Fruit fly (Drosophila melanogaster) whole organism, embryonic: ENCODE results near the gene CG33543.

Source experiments
- Asciz ChIP-seq: fragments of 200-800 bp; sonication (Bioruptor generic); optimal IDR thresholded peaks from 2 replicates; lab custom pipeline; 2017; ENCODE audit warnings: missing biosample characterization, mild to moderate bottlenecking, missing genetic modification characterization, missing genetic modification reagents
- Bgb ChIP-seq: fragments of 200-800 bp; sonication (Bioruptor generic); IDR thresholded peaks from 2 replicates; pipeline ENCODE4 v1.3.6; 2022; ENCODE audit warnings: missing biosample characterization, missing genetic modification characterization; ENCODE audit not compliant: partially characterized antibody
- CG10431 ChIP-seq: fragments of 200-800 bp; sonication (Bioruptor generic); optimal IDR thresholded peaks from 3 replicates; lab custom pipeline; 2018; ENCODE audit warnings: missing biosample characterization, mild to moderate bottlenecking, missing genetic modification characterization
- CG10979 ChIP-seq: fragments of 200-800 bp; sonication (Bioruptor generic); optimal IDR thresholded peaks from 2 replicates; lab custom pipeline; 2018; ENCODE audit warnings: missing biosample characterization, mild to moderate bottlenecking, missing genetic modification characterization, moderate library complexity
- CG14050 ChIP-seq: fragments of 200-800 bp; sonication (Bioruptor generic); IDR thresholded peaks from 3 replicates; pipeline ENCODE4 v1.3.6; 2022; ENCODE audit warnings: missing biosample characterization, missing genetic modification characterization
- CG14441 ChIP-seq: fragments of 200-800 bp; sonication (Bioruptor generic); IDR thresholded peaks from 2 replicates; pipeline ENCODE4 v1.3.6; 2022; ENCODE audit warnings: missing biosample characterization, missing genetic modification characterization
- CG14965 ChIP-seq: fragments of 200-800 bp; sonication (Bioruptor generic); optimal IDR thresholded peaks from 2 replicates; lab custom pipeline; 2016; ENCODE audit warnings: missing biosample characterization, missing genetic modification characterization, borderline replicate concordance
- CG15514 ChIP-seq: fragments of 200-800 bp; sonication (Bioruptor generic); optimal IDR thresholded peaks from 3 replicates; lab custom pipeline; 2017; ENCODE audit warnings: missing biosample characterization, missing genetic modification characterization, mild to moderate bottlenecking, moderate library complexity, missing genetic modification reagents
- CG17829 ChIP-seq: fragments of 200-800 bp; optimal IDR thresholded peaks from 2 replicates; lab custom pipeline; 2019; ENCODE audit warnings: missing biosample characterization, mild to moderate bottlenecking, missing genetic modification characterization, moderate library complexity
- CG30403 ChIP-seq: fragments of 200-800 bp; sonication (Bioruptor generic); optimal IDR thresholded peaks from 3 replicates; lab custom pipeline; 2016; ENCODE audit warnings: missing biosample characterization, missing genetic modification characterization
- CG42726 ChIP-seq: fragments of 200-800 bp; sonication (Bioruptor generic); IDR thresholded peaks from 2 replicates; pipeline ENCODE4 v1.3.6; 2022; ENCODE audit warnings: missing biosample characterization, missing genetic modification characterization; ENCODE audit not compliant: partially characterized antibody
- CG4617 ChIP-seq: fragments of 200-800 bp; sonication (Bioruptor generic); optimal IDR thresholded peaks from 3 replicates; lab custom pipeline; 2016; ENCODE audit warnings: missing biosample characterization, missing genetic modification characterization, borderline replicate concordance
- CG4730 ChIP-seq: fragments of 200-800 bp; sonication (Bioruptor generic); IDR thresholded peaks from 2 replicates; pipeline ENCODE4 v1.3.6; 2022; ENCODE audit warnings: missing biosample characterization, missing genetic modification characterization
- CG7963 ChIP-seq: fragments of 200-800 bp; sonication (Bioruptor generic); IDR thresholded peaks from 3 replicates; pipeline ENCODE4 v1.3.6; 2022; ENCODE audit warnings: missing biosample characterization, missing genetic modification characterization; ENCODE audit not compliant: partially characterized antibody
- CG8290 ChIP-seq, 3 experiments: fragments of 200-800 bp; sonication (Bioruptor generic); optimal IDR thresholded peaks; 2 replicates each; lab custom pipeline; 2016 to 2019; ENCODE audit warnings: missing biosample characterization in 3 of 3, missing genetic modification characterization in 3 of 3, mild to moderate bottlenecking in 2 of 3, moderate library complexity in 1 of 3
- CG8388 ChIP-seq: fragments of 200-800 bp; sonication (Bioruptor generic); optimal IDR thresholded peaks from 2 replicates; lab custom pipeline; 2019; ENCODE audit warnings: missing biosample characterization, mild to moderate bottlenecking, missing genetic modification characterization, moderate library complexity
- CoRest ChIP-seq: fragments of 200-800 bp; sonication (Bioruptor generic); optimal IDR thresholded peaks from 3 replicates; lab custom pipeline; 2018; ENCODE audit warnings: missing biosample characterization, mild to moderate bottlenecking, missing genetic modification characterization, moderate library complexity
- D ChIP-seq, 2 experiments: fragments of 200-800 bp in 1 of 2; fragments of >200 bp in 1 of 2; sonication (Bioruptor generic) in 1 of 2; optimal IDR thresholded peaks; 2 replicates in 1 of 2; 3 replicates in 1 of 2; lab custom pipeline; 2017; ENCODE audit warnings: mild to moderate bottlenecking in 1 of 2, missing biosample characterization in 1 of 2, missing genetic modification characterization in 1 of 2, missing genetic modification reagents in 1 of 2
- Dll ChIP-seq: fragments of 200-800 bp; sonication (Bioruptor generic); IDR thresholded peaks from 4 replicates; pipeline ENCODE4 v1.3.6; 2022; ENCODE audit warnings: missing biosample characterization, missing genetic modification characterization; ENCODE audit not compliant: partially characterized antibody
- Dp ChIP-seq: fragments of 200-800 bp; sonication (Bioruptor generic); optimal IDR thresholded peaks from 2 replicates; lab custom pipeline; 2018; ENCODE audit warnings: missing biosample characterization, mild to moderate bottlenecking, missing genetic modification characterization, moderate library complexity
- Gsc ChIP-seq: fragments of 200-800 bp; sonication (Bioruptor generic); IDR thresholded peaks from 2 replicates; pipeline ENCODE4 v1.3.6; 2022; ENCODE audit warnings: missing biosample characterization, missing genetic modification characterization
- Hand ChIP-seq: fragments of 200-800 bp; sonication (Bioruptor generic); optimal IDR thresholded peaks from 2 replicates; lab custom pipeline; 2017; ENCODE audit warnings: mild to moderate bottlenecking, missing biosample characterization, missing genetic modification reagents, missing genetic modification characterization
- HmgZ ChIP-seq: fragments of 200-800 bp; sonication (Bioruptor generic); optimal IDR thresholded peaks from 2 replicates; lab custom pipeline; 2018; ENCODE audit warnings: missing biosample characterization, mild to moderate bottlenecking, missing genetic modification characterization
- MESR4 ChIP-seq: fragments of 200-800 bp; sonication (Bioruptor generic); optimal IDR thresholded peaks from 2 replicates; lab custom pipeline; 2018; ENCODE audit warnings: missing biosample characterization, mild to moderate bottlenecking, missing genetic modification characterization, moderate library complexity
- Med ChIP-seq: fragments of 200-800 bp; sonication (Bioruptor generic); peaks from one replicate; lab custom pipeline; 2016; ENCODE audit warnings: missing biosample characterization, missing genetic modification characterization, mild to moderate bottlenecking, inconsistent platforms, moderate library complexity
- Opbp ChIP-seq: fragments of 200-800 bp; sonication (Bioruptor generic); IDR thresholded peaks from 3 replicates; pipeline ENCODE4 v1.3.6; 2022; ENCODE audit warnings: missing biosample characterization, missing genetic modification characterization; ENCODE audit not compliant: partially characterized antibody
- Sry-δ ChIP-seq: fragments of 200-800 bp; sonication (Bioruptor generic); optimal IDR thresholded peaks from 2 replicates; lab custom pipeline; 2016; ENCODE audit warnings: missing biosample characterization, missing genetic modification characterization
- amos ChIP-seq: fragments of 200-800 bp; sonication (Bioruptor generic); IDR thresholded peaks from 2 replicates; pipeline ENCODE4 v1.3.6; 2022; ENCODE audit warnings: missing biosample characterization, missing genetic modification characterization; ENCODE audit not compliant: partially characterized antibody
- bab2 ChIP-seq: fragments of 200-800 bp; sonication (Bioruptor generic); optimal IDR thresholded peaks from 2 replicates; lab custom pipeline; 2016; ENCODE audit warnings: missing biosample characterization, missing genetic modification characterization
- btn ChIP-seq: fragments of 200-800 bp; sonication (Bioruptor generic); optimal IDR thresholded peaks from 2 replicates; lab custom pipeline; 2016; ENCODE audit warnings: missing biosample characterization, missing genetic modification characterization
- disco-r ChIP-seq: fragments of 200-800 bp; sonication (Bioruptor generic); optimal IDR thresholded peaks from 2 replicates; lab custom pipeline; 2016; ENCODE audit warnings: missing biosample characterization, missing genetic modification characterization
- exex ChIP-seq: fragments of 200-800 bp; sonication (Bioruptor generic); optimal IDR thresholded peaks from 4 replicates; lab custom pipeline; 2018; ENCODE audit warnings: missing biosample characterization, mild to moderate bottlenecking, missing genetic modification characterization, moderate library complexity
- hbn ChIP-seq: fragments of 200-800 bp; sonication (Bioruptor generic); IDR thresholded peaks from 2 replicates; pipeline ENCODE4 v1.3.6; 2022; ENCODE audit warnings: missing biosample characterization, missing genetic modification characterization; ENCODE audit not compliant: partially characterized antibody
- mam ChIP-seq: fragments of 200-800 bp; sonication (Bioruptor generic); optimal IDR thresholded peaks from 3 replicates; lab custom pipeline; 2016; ENCODE audit warnings: missing biosample characterization, missing genetic modification characterization
- pan ChIP-seq, 4 experiments: fragments of >200 bp in 3 of 4; fragments of 200-800 bp in 1 of 4; sonication (Bioruptor generic) in 1 of 4; optimal IDR thresholded peaks in 3 of 4; IDR thresholded peaks in 1 of 4; 2 replicates each; pipeline versions ENCODE4 v1.3.6 to Lab custom; 2017 to 2022; ENCODE audit warnings: missing biosample characterization in 2 of 4, missing genetic modification characterization in 2 of 4, mixed read lengths in 1 of 4
- phol ChIP-seq: fragments of 200-800 bp; sonication (Bioruptor generic); optimal IDR thresholded peaks from 3 replicates; lab custom pipeline; 2018; ENCODE audit warnings: missing biosample characterization, mild to moderate bottlenecking, missing genetic modification characterization, moderate library complexity
- pnt ChIP-seq: fragments of 200-800 bp; sonication (Bioruptor generic); optimal IDR thresholded peaks from 3 replicates; lab custom pipeline; 2016; ENCODE audit warnings: missing biosample characterization, missing genetic modification characterization
- row ChIP-seq: fragments of 200-800 bp; sonication (Bioruptor generic); IDR thresholded peaks from 3 replicates; pipeline ENCODE4 v1.3.6; 2022; ENCODE audit warnings: missing biosample characterization, missing genetic modification characterization
- salm ChIP-seq: fragments of 200-800 bp; sonication (Bioruptor generic); optimal IDR thresholded peaks from 2 replicates; lab custom pipeline; 2018; ENCODE audit warnings: missing biosample characterization, mild to moderate bottlenecking, missing genetic modification characterization
- shn ChIP-seq: fragments of 200-800 bp; sonication (Bioruptor generic); optimal IDR thresholded peaks from 3 replicates; lab custom pipeline; 2016; ENCODE audit warnings: missing biosample characterization, missing genetic modification characterization
- stwl ChIP-seq: fragments of 200-800 bp; sonication (Bioruptor generic); optimal IDR thresholded peaks from 3 replicates; lab custom pipeline; 2018; ENCODE audit warnings: missing biosample characterization, mild to moderate bottlenecking, missing genetic modification characterization, moderate library complexity
- tna ChIP-seq: fragments of 200-800 bp; sonication (Bioruptor generic); IDR thresholded peaks from 2 replicates; pipeline ENCODE4 v1.3.6; 2022; ENCODE audit warnings: missing biosample characterization, missing genetic modification characterization; ENCODE audit not compliant: partially characterized antibody
- trh ChIP-seq: fragments of 200-800 bp; sonication (Bioruptor generic); optimal IDR thresholded peaks from 2 replicates; lab custom pipeline; 2016; ENCODE audit warnings: missing biosample characterization, missing genetic modification characterization
- ttk ChIP-seq: fragments of 200-800 bp; sonication (Bioruptor generic); IDR thresholded peaks from 2 replicates; pipeline ENCODE4 v2.1.2; 2022; ENCODE audit warnings: missing biosample characterization, missing genetic modification characterization
- zen2 ChIP-seq: fragments of 200-800 bp; sonication (Bioruptor generic); IDR thresholded peaks from 3 replicates; pipeline ENCODE4 v1.3.6; 2022; ENCODE audit warnings: missing biosample characterization, missing genetic modification characterization; ENCODE audit not compliant: partially characterized antibody

Gene CG33543

DNA sequence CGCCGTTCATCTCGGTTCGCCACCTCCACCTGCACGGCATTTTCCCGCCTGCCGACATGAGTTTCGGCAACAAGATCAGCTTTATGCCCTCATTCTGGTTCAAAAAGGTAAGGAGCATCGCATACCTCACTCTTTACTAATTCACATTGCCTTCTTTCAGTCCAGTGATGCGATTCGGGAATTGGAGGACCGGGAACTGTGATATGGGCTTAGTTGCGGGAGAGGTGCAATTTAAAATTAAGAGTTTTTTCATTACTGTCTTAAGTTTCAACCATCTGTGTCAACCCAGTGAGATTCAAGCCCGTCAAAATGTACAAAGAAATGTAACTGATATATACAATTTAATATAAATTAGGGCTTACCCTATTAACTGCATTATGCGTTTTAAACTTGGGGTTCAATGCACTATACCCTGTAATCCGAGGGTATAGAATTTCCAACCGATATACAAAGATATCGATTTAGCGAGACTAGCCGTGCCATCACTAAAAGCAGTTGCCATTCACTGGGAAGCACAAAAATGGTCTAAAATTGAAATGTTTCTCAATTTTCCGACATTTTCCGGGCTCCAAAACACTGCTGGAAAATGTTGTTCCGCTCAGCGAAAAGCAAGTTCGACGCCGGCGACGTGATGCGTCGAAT, 24.3 kb downstream of the CG33543 start, which contains the start of gene CG7289 (continued):
- TF ChIP-seq CG42726 (0 out of 2 replicates have a peak, but pooled peaks have one; percentile 20), amos (GFP tag; lab: Robert Waterston, UW) (peak; percentile 64), HmgZ (peak; percentile 22), CG14050 (GFP tag; lab: Robert Waterston, UW) (no peak), btn (no peak), CG10431 (no peak), CG4617 (GFP tag; lab: Kevin White, UChicago) (peak; percentile 94), CG30403 (GFP tag; lab: Kevin White, UChicago) (peak; percentile 6), phol (tag; lab: Kevin White, UChicago) (peak; percentile 15), CoRest (tag; lab: Kevin White, UChicago) (peak; percentile 15), CG4730 (no peak), exex (tag; lab: Kevin White, UChicago) (no peak), mam (GFP tag; lab: Kevin White, UChicago) (peak; percentile 12), CG17829 (tag; lab: Kevin White, UChicago) (peak; percentile 18), CG8290 (GFP tag; optimal IDR thresholded peaks at IDR 0.05; lab: Kevin White, UChicago) (no peak), CG8290 (tag; optimal IDR thresholded peaks at IDR 0.05; lab: Kevin White, UChicago) (peak in 1 of 2 experiments; percentile 35), Hand (no peak), row (peak; percentile 70), CG14441 (GFP tag; lab: Robert Waterston, UW) (peak; percentile 30; the same call in 1 of the 2 replicates), Med (GFP tag; lab: Kevin White, UChicago) (peak; percentile 42), Sry-δ (GFP tag; lab: Kevin White, UChicago) (peak; percentile 85), salm (tag; lab: Kevin White, UChicago) (no peak), MESR4 (GFP tag; lab: Kevin White, UChicago) (peak; percentile 53), bab2 (GFP tag; lab: Kevin White, UChicago) (no peak), Dll (GFP tag; lab: Robert Waterston, UW) (peak; percentile 61), hbn (peak; percentile 38; the same call in 1 of the 2 replicates), shn (GFP tag; lab: Kevin White, UChicago) (no peak), Dp (GFP tag; lab: Kevin White, UChicago) (peak; percentile 28), CG7963 (peak; percentile 52; the same call in 1 of the 3 replicates), zen2 (GFP tag; lab: Robert Waterston, UW) (peak; percentile 48; the same call in 2 of the 3 replicates), CG8388 (GFP tag; lab: Kevin White, UChicago) (no peak), D (optimal IDR thresholded peaks at IDR 0.05; lab: Kevin White, UChicago) (no peak), D (GFP tag; optimal IDR thresholded peaks at IDR 0.05; lab: Kevin White, UChicago) (no peak), pan (optimal IDR thresholded peaks at IDR 0.05; lab: Kevin White, UChicago) (peak in 1 of 2 experiments; percentile 28), pan (GFP tag; optimal IDR thresholded peaks at IDR 0.05 in 1 of 2, IDR thresholded peaks at IDR 0.05 in 1 of 2) (peak in 1 of 2 experiments; percentile 34), ttk (no peak), CG15514 (GFP tag; lab: Kevin White, UChicago) (peak; percentile 29), CG10979 (tag; lab: Kevin White, UChicago) (peak; percentile 9), Gsc (GFP tag; lab: Robert Waterston, UW) (no peak), Opbp (peak; percentile 71; the same call in 2 of the 3 replicates), tna (GFP tag; lab: Robert Waterston, UW) (peak; percentile 38; the same call in 1 of the 2 replicates), Bgb (peak; percentile 55), disco-r (no peak), stwl (tag; lab: Kevin White, UChicago) (peak; percentile 75), trh (no peak), pnt (no peak), Asciz (GFP tag; lab: Kevin White, UChicago) (no peak), CG14965 (no peak)
